Fruit fly (Drosophila melanogaster) whole organism, wandering third instar larva: Measurements from ENCODE around the gene Dus1.

Source experiments
- Abd-B ChIP-seq: fragments of >200 bp; optimal IDR thresholded peaks from 2 replicates; lab custom pipeline; 2017; ENCODE audit warnings: missing biosample characterization, missing genetic modification characterization
- CG32264 ChIP-seq: fragments of 200-800 bp; sonication (Bioruptor generic); optimal IDR thresholded peaks from 2 replicates; lab custom pipeline; 2016; ENCODE audit warnings: missing biosample characterization, missing genetic modification characterization
- CG9705 ChIP-seq: fragments of 200-800 bp; sonication (Bioruptor generic); optimal IDR thresholded peaks from 2 replicates; lab custom pipeline; 2018; ENCODE audit warnings: missing biosample characterization, mild to moderate bottlenecking, missing genetic modification characterization
- CrebA ChIP-seq: fragments of 200-800 bp; sonication (Bioruptor generic); optimal IDR thresholded peaks from 2 replicates; lab custom pipeline; 2016; ENCODE audit warnings: missing biosample characterization, mild to moderate bottlenecking, missing genetic modification characterization, borderline replicate concordance
- Dfd ChIP-seq: fragments of >200 bp; optimal IDR thresholded peaks from 2 replicates; lab custom pipeline; 2017; ENCODE audit warnings: missing biosample characterization, missing genetic modification characterization
- Dif ChIP-seq: fragments of 200-275, 200-300 bp; sonication (Bioruptor generic); optimal IDR thresholded peaks from 2 replicates; lab custom pipeline; 2018; ENCODE audit warnings: missing biosample characterization, missing genetic modification characterization; ENCODE audit not compliant: partially characterized antibody
- GATAd ChIP-seq: sonication (Bioruptor generic); optimal IDR thresholded peaks from 2 replicates; lab custom pipeline; 2016; ENCODE audit warnings: missing biosample characterization, missing genetic modification characterization
- HLH106 ChIP-seq: fragments of 200-800 bp; optimal IDR thresholded peaks from 3 replicates; lab custom pipeline; 2019; ENCODE audit warnings: missing biosample characterization, mild to moderate bottlenecking, missing genetic modification characterization, moderate library complexity
- Hnf4 ChIP-seq: fragments of 200-800 bp; sonication (Bioruptor generic); optimal IDR thresholded peaks from 2 replicates; lab custom pipeline; 2016; ENCODE audit warnings: missing biosample characterization, mild to moderate bottlenecking, missing genetic modification characterization
- Hr78 ChIP-seq: fragments of >200 bp; optimal IDR thresholded peaks from 2 replicates; lab custom pipeline; 2017; ENCODE audit warnings: missing biosample characterization, missing genetic modification characterization
- Hr83 ChIP-seq: fragments of 200-300 bp; sonication (Bioruptor generic); optimal IDR thresholded peaks from 2 replicates; lab custom pipeline; 2016; ENCODE audit warnings: missing biosample characterization, mild to moderate bottlenecking, missing genetic modification characterization, moderate library complexity; ENCODE audit not compliant: poor library complexity, severe bottlenecking
- Jra ChIP-seq: sonication (Bioruptor generic); optimal IDR thresholded peaks from 2 replicates; lab custom pipeline; 2016; ENCODE audit warnings: missing biosample characterization, missing genetic modification characterization
- Mio ChIP-seq: sonication (Bioruptor generic); optimal IDR thresholded peaks from 2 replicates; lab custom pipeline; 2016; ENCODE audit warnings: missing biosample characterization, missing genetic modification characterization
- Myc ChIP-seq: fragments of >200 bp; optimal IDR thresholded peaks from 2 replicates; lab custom pipeline; 2017
- N ChIP-seq: fragments of >200 bp; optimal IDR thresholded peaks from 2 replicates; lab custom pipeline; 2018; ENCODE audit warnings: missing biosample characterization, missing external identifiers, missing genetic modification characterization
- OdsH ChIP-seq: fragments of 200-800 bp; sonication (Bioruptor generic); optimal IDR thresholded peaks from 2 replicates; lab custom pipeline; 2016; ENCODE audit warnings: missing biosample characterization, mild to moderate bottlenecking, missing genetic modification characterization
- Rel ChIP-seq, 2 experiments: fragments of 200-800 bp; sonication (Bioruptor generic) in 1 of 2; optimal IDR thresholded peaks; 2 replicates in 1 of 2; 3 replicates in 1 of 2; lab custom pipeline; 2016 to 2019; ENCODE audit warnings: mild to moderate bottlenecking in 2 of 2, missing biosample characterization in 2 of 2, missing genetic modification characterization in 2 of 2, moderate library complexity in 1 of 2
- Sp1 ChIP-seq: fragments of 200-800 bp; sonication (Bioruptor generic); optimal IDR thresholded peaks from 3 replicates; lab custom pipeline; 2019; ENCODE audit warnings: missing biosample characterization, mild to moderate bottlenecking, missing genetic modification characterization, moderate library complexity
- Vsx2 ChIP-seq: fragments of 200-300, 225-300 bp; sonication (Bioruptor generic); optimal IDR thresholded peaks from 2 replicates; lab custom pipeline; 2018; ENCODE audit warnings: missing biosample characterization, missing genetic modification characterization; ENCODE audit not compliant: partially characterized antibody
- br ChIP-seq: fragments of 200-800 bp; sonication (Bioruptor generic); optimal IDR thresholded peaks from 2 replicates; lab custom pipeline; 2016; ENCODE audit warnings: missing biosample characterization, missing genetic modification characterization
- brk ChIP-seq: fragments of 200-800 bp; sonication (Bioruptor generic); optimal IDR thresholded peaks from 2 replicates; lab custom pipeline; 2016; ENCODE audit warnings: missing biosample characterization, mild to moderate bottlenecking, missing genetic modification characterization
- dl ChIP-seq, 2 experiments: fragments of 175-275, 200-275 bp in 1 of 2; fragments of 200-275 bp in 1 of 2; sonication (Bioruptor generic); optimal IDR thresholded peaks; lab custom pipeline; 2018; ENCODE audit warnings: mild to moderate bottlenecking in 2 of 2, missing biosample characterization in 2 of 2, missing genetic modification characterization in 2 of 2, moderate library complexity in 2 of 2; ENCODE audit not compliant: partially characterized antibody in 2 of 2, insufficient read depth in 1 of 2
- dmrt93B ChIP-seq: fragments of 200-800 bp; sonication (Bioruptor generic); optimal IDR thresholded peaks from 2 replicates; lab custom pipeline; 2018; ENCODE audit warnings: missing biosample characterization, mild to moderate bottlenecking, missing genetic modification characterization
- dsf ChIP-seq: sonication (Bioruptor generic); optimal IDR thresholded peaks from 2 replicates; lab custom pipeline; 2016; ENCODE audit warnings: missing biosample characterization, missing genetic modification characterization, borderline replicate concordance
- ey ChIP-seq: fragments of 200-800 bp; sonication (Bioruptor generic); optimal IDR thresholded peaks from 2 replicates; lab custom pipeline; 2016; ENCODE audit warnings: missing biosample characterization, missing genetic modification characterization
- foxo ChIP-seq, 2 experiments: fragments of 200-800 bp; sonication (Bioruptor generic); optimal IDR thresholded peaks; 2 replicates in 1 of 2; 3 replicates in 1 of 2; lab custom pipeline; 2016 to 2017; ENCODE audit warnings: missing biosample characterization in 2 of 2, missing genetic modification characterization in 2 of 2
- fru ChIP-seq: fragments of 200-800 bp; sonication (Bioruptor generic); optimal IDR thresholded peaks from 3 replicates; lab custom pipeline; 2016; ENCODE audit warnings: missing biosample characterization, mild to moderate bottlenecking, missing genetic modification characterization
- h ChIP-seq: fragments of 200-800 bp; sonication (Bioruptor generic); optimal IDR thresholded peaks from 3 replicates; lab custom pipeline; 2016; ENCODE audit warnings: missing biosample characterization, mild to moderate bottlenecking, missing genetic modification characterization
- jim ChIP-seq: fragments of 175-275, 200-325 bp; sonication (Bioruptor generic); optimal IDR thresholded peaks from 2 replicates; lab custom pipeline; 2016; ENCODE audit warnings: missing biosample characterization, mild to moderate bottlenecking, missing genetic modification characterization
- lola ChIP-seq: fragments of >200 bp; optimal IDR thresholded peaks from 2 replicates; lab custom pipeline; 2017; ENCODE audit warnings: missing biosample characterization, missing genetic modification characterization
- pan ChIP-seq: fragments of >200 bp; optimal IDR thresholded peaks from 2 replicates; lab custom pipeline; 2017
- psq ChIP-seq: fragments of 200-800 bp; sonication (Bioruptor generic); optimal IDR thresholded peaks from 3 replicates; lab custom pipeline; 2017; ENCODE audit warnings: missing biosample characterization, mild to moderate bottlenecking, missing genetic modification characterization, moderate library complexity
- rgr ChIP-seq: fragments of 200-800 bp; sonication (Bioruptor generic); optimal IDR thresholded peaks from 3 replicates; lab custom pipeline; 2016; ENCODE audit warnings: missing biosample characterization, mild to moderate bottlenecking, missing genetic modification characterization
- sage ChIP-seq: fragments of 200-800 bp; sonication (Bioruptor generic); optimal IDR thresholded peaks from 2 replicates; lab custom pipeline; 2016; ENCODE audit warnings: missing biosample characterization, mild to moderate bottlenecking, missing genetic modification characterization
- sv ChIP-seq: fragments of 200-800 bp; sonication (Bioruptor generic); optimal IDR thresholded peaks from 3 replicates; lab custom pipeline; 2016; ENCODE audit warnings: missing biosample characterization, missing genetic modification characterization
- tai ChIP-seq: sonication (Bioruptor generic); optimal IDR thresholded peaks from 2 replicates; lab custom pipeline; 2016; ENCODE audit warnings: missing biosample characterization, missing genetic modification characterization
- usp ChIP-seq: fragments of >200 bp; optimal IDR thresholded peaks from 2 replicates; lab custom pipeline; 2017; ENCODE audit warnings: missing biosample characterization, missing genetic modification characterization
- woc ChIP-seq: sonication (Bioruptor generic); optimal IDR thresholded peaks from 2 replicates; lab custom pipeline; 2016; ENCODE audit warnings: missing biosample characterization, mild to moderate bottlenecking, missing genetic modification characterization

Gene Dus1

dm6 chr2L:285596-286023, 14.1 kb upstream of the Dus1 start:
- TF ChIP-seq br (GFP tag; lab: Kevin White, UChicago) (peak; percentile 55), brk (GFP tag; lab: Kevin White, UChicago) (no peak), dsf (GFP tag; lab: Kevin White, UChicago) (no peak), Mio (GFP tag; lab: Kevin White, UChicago) (no peak), Dfd (GFP tag; lab: Kevin White, UChicago) (no peak), HLH106 (tag; lab: Kevin White, UChicago) (peak; percentile 54), Vsx2 (GFP tag; lab: Kevin White, UChicago) (no peak), psq (GFP tag; lab: Kevin White, UChicago) (no peak), lola (GFP tag; lab: Kevin White, UChicago) (no peak), Hnf4 (GFP tag; lab: Kevin White, UChicago) (peak; percentile 37), ey (peak; percentile 62), usp (no peak), dl (GFP tag; optimal IDR thresholded peaks at IDR 0.05; lab: Kevin White, UChicago; ENCODE audit: insufficient read depth in 1 of 2, partially characterized antibody in 2 of 2) (no peak), Sp1 (GFP tag; lab: Kevin White, UChicago) (peak; percentile 45), N (GFP tag; lab: Kevin White, UChicago) (no peak), tai (no peak), rgr (GFP tag; lab: Kevin White, UChicago) (peak; percentile 64), jim (GFP tag; lab: Kevin White, UChicago) (no peak), Dif (GFP tag; lab: Kevin White, UChicago) (peak; percentile 85), GATAd (GFP tag; lab: Kevin White, UChicago) (no peak), Myc (no peak), Hr83 (GFP tag; lab: Kevin White, UChicago) (peak; percentile 72), CG32264 (GFP tag; lab: Kevin White, UChicago) (no peak), dmrt93B (GFP tag; lab: Kevin White, UChicago) (no peak), pan (lab: Kevin White, UChicago) (no peak), foxo (GFP tag; optimal IDR thresholded peaks at IDR 0.05; lab: Kevin White, UChicago) (peak in 1 of 2 experiments; percentile 55), Hr78 (GFP tag; lab: Kevin White, UChicago) (no peak), CrebA (no peak), fru (GFP tag; lab: Kevin White, UChicago) (peak; percentile 50), Jra (no peak), sv (GFP tag; lab: Kevin White, UChicago) (no peak), Rel (GFP tag; optimal IDR thresholded peaks at IDR 0.05; lab: Kevin White, UChicago) (no peak), Rel (tag; optimal IDR thresholded peaks at IDR 0.05; lab: Kevin White, UChicago) (peak; percentile 98), h (GFP tag; lab: Kevin White, UChicago) (peak; percentile 71), woc (GFP tag; lab: Kevin White, UChicago) (peak; percentile 66), Abd-B (GFP tag; lab: Kevin White, UChicago) (no peak), OdsH (GFP tag; lab: Kevin White, UChicago) (peak; percentile 40), sage (GFP tag; lab: Kevin White, UChicago) (no peak), CG9705 (GFP tag; lab: Kevin White, UChicago) (peak; percentile 6)

- no peak for TF ChIP-seq Jra
- no peak for TF ChIP-seq CG9705 (GFP tag; lab: Kevin White, UChicago)
- no peak for TF ChIP-seq N (GFP tag; lab: Kevin White, UChicago)
- TF ChIP-seq Vsx2 (GFP tag; lab: Kevin White, UChicago) = peak; percentile 99
- TF ChIP-seq ey = peak; percentile 14
- no peak for TF ChIP-seq Mio (GFP tag; lab: Kevin White, UChicago)
- no peak for TF ChIP-seq rgr (GFP tag; lab: Kevin White, UChicago)
- TF ChIP-seq Hnf4 (GFP tag; lab: Kevin White, UChicago) = peak; percentile 60
- TF ChIP-seq fru (GFP tag; lab: Kevin White, UChicago) = no peak
- peak; percentile 78 for TF ChIP-seq psq (GFP tag; lab: Kevin White, UChicago)
- TF ChIP-seq HLH106 (tag; lab: Kevin White, UChicago) = peak; percentile 36
- peak; percentile 65 to 92 for TF ChIP-seq dl (GFP tag; optimal IDR thresholded peaks at IDR 0.05; lab: Kevin White, UChicago; ENCODE audit: insufficient read depth in 1 of 2, partially characterized antibody in 2 of 2)
- no peak for TF ChIP-seq Hr78 (GFP tag; lab: Kevin White, UChicago)
- TF ChIP-seq lola (GFP tag; lab: Kevin White, UChicago) = no peak
- no peak for TF ChIP-seq dmrt93B (GFP tag; lab: Kevin White, UChicago)
- TF ChIP-seq Myc = peak; percentile 86
- TF ChIP-seq Abd-B (GFP tag; lab: Kevin White, UChicago) = no peak
- peak; percentile 8 for TF ChIP-seq OdsH (GFP tag; lab: Kevin White, UChicago)
- no peak for TF ChIP-seq usp
- TF ChIP-seq brk (GFP tag; lab: Kevin White, UChicago) = no peak
- no peak for TF ChIP-seq dsf (GFP tag; lab: Kevin White, UChicago)
- TF ChIP-seq Hr83 (GFP tag; lab: Kevin White, UChicago) = peak; percentile 37
- peak; percentile 25 for TF ChIP-seq sv (GFP tag; lab: Kevin White, UChicago)
- peak in 1 of 2 experiments; percentile 15 for TF ChIP-seq foxo (GFP tag; optimal IDR thresholded peaks at IDR 0.05; lab: Kevin White, UChicago)
- no peak for TF ChIP-seq Dfd (GFP tag; lab: Kevin White, UChicago)
- peak; percentile 97 for TF ChIP-seq Dif (GFP tag; lab: Kevin White, UChicago)
- no peak for TF ChIP-seq sage (GFP tag; lab: Kevin White, UChicago)
- TF ChIP-seq GATAd (GFP tag; lab: Kevin White, UChicago) = no peak
- no peak for TF ChIP-seq CrebA
- no peak for TF ChIP-seq woc (GFP tag; lab: Kevin White, UChicago)
- no peak for TF ChIP-seq pan (lab: Kevin White, UChicago)
- no peak for TF ChIP-seq h (GFP tag; lab: Kevin White, UChicago)
- no peak for TF ChIP-seq CG32264 (GFP tag; lab: Kevin White, UChicago)
- TF ChIP-seq Rel (GFP tag; optimal IDR thresholded peaks at IDR 0.05; lab: Kevin White, UChicago) = no peak
- peak; percentile 17 for TF ChIP-seq Rel (tag; optimal IDR thresholded peaks at IDR 0.05; lab: Kevin White, UChicago)
- no peak for TF ChIP-seq tai
- TF ChIP-seq br (GFP tag; lab: Kevin White, UChicago) = no peak
- no peak for TF ChIP-seq jim (GFP tag; lab: Kevin White, UChicago)
- TF ChIP-seq Sp1 (GFP tag; lab: Kevin White, UChicago) = peak; percentile 45
Measured at dm6 chr2L:283071-283482, 11.5 kb upstream of the Dus1 start, which contains the start of gene CG11601. Gene CG11601 (minus strand): TSS chr2L:283269.
